Worm (Caenorhabditis elegans): ENCODE data around the gene tmem-120.

tmem-120 gene

ce11 chrIII:1508764-1509281 lies 9.0 kb downstream of the tmem-120 start (continued):
- TF ChIP-seq sptf-2 (GFP tag; optimal IDR thresholded peaks at IDR 0.05) (no peak), ztf-25 (GFP tag; IDR thresholded peaks at IDR 0.05) (no peak), nfya-2 (GFP tag; IDR thresholded peaks at IDR 0.05) (0 out of 2 replicates have a peak, but pooled peaks have one; percentile 28), Y53G8AR.9 (GFP tag; conservative IDR thresholded peaks at IDR 0.05) (no peak), K12H6.12 (tag; optimal IDR thresholded peaks at IDR 0.05) (no peak), die-1 (tag; optimal IDR thresholded peaks at IDR 0.05) (peak; percentile 9), Y67H2A.10 (GFP tag; conservative IDR thresholded peaks at IDR 0.05) (no peak; the same call in 1 of the 2 replicates), repo-1 (tag; optimal IDR thresholded peaks at IDR 0.05) (peak; percentile 52), lag-1 (GFP tag; IDR thresholded peaks at IDR 0.05) (no peak), aptf-3 (GFP tag; IDR thresholded peaks at IDR 0.05) (no peak), let-607 (tag; optimal IDR thresholded peaks at IDR 0.05) (no peak), lsl-1 (GFP tag; optimal IDR thresholded peaks at IDR 0.05) (peak; percentile 37), fkh-3 (tag; optimal IDR thresholded peaks at IDR 0.05) (no peak), K11D2.4 (GFP tag; IDR thresholded peaks at IDR 0.05) (no peak), ama-1 (optimal IDR thresholded peaks at IDR 0.05) (no peak), ama-1 (GFP tag; optimal IDR thresholded peaks at IDR 0.05) (no peak), nhr-80 (tag; optimal IDR thresholded peaks at IDR 0.05) (no peak), hmg-1.2 (GFP tag; IDR thresholded peaks at IDR 0.05) (no peak), T07F8.4 (tag; optimal IDR thresholded peaks at IDR 0.05) (no peak), ekl-4 (GFP tag; IDR thresholded peaks at IDR 0.05) (no peak), somi-1 (GFP tag; optimal IDR thresholded peaks at IDR 0.05) (no peak), snpc-4 (GFP tag; optimal IDR thresholded peaks at IDR 0.05) (no peak), snpc-4 (tag; optimal IDR thresholded peaks at IDR 0.05) (no peak), nfya-1 (tag; optimal IDR thresholded peaks at IDR 0.05; ENCODE audit: borderline replicate concordance, insufficient read depth) (no peak), zfh-2 (GFP tag; conservative IDR thresholded peaks at IDR 0.05) (no peak), ztf-22 (GFP tag; optimal IDR thresholded peaks at IDR 0.05) (no peak), Y56A3A.18 (GFP tag; IDR thresholded peaks at IDR 0.05) (0 out of 2 replicates have a peak, but pooled peaks have one; percentile 25), nhr-120 (GFP tag; IDR thresholded peaks at IDR 0.05) (no peak), F49E8.2 (tag; optimal IDR thresholded peaks at IDR 0.05; ENCODE audit: insufficient read depth) (no peak), madf-6 (GFP tag; IDR thresholded peaks at IDR 0.05) (peak; percentile 40), rec-8 (tag; optimal IDR thresholded peaks at IDR 0.05) (no peak), tbp1 (GFP tag; optimal IDR thresholded peaks at IDR 0.05) (no peak), ztf-28 (GFP tag; IDR thresholded peaks at IDR 0.05) (peak; percentile 65; the same call in 1 of the 2 replicates), egl-44 (GFP tag; IDR thresholded peaks at IDR 0.05) (no peak), B0035.1 (tag; optimal IDR thresholded peaks at IDR 0.05) (no peak), him-1 (tag; optimal IDR thresholded peaks at IDR 0.05) (peak; percentile 60), aptf-2 (GFP tag; conservative IDR thresholded peaks at IDR 0.05) (no peak), Y95B8A.8 (GFP tag; IDR thresholded peaks at IDR 0.05) (no peak), madf-10 (tag; optimal IDR thresholded peaks at IDR 0.05) (no peak), F10E7.11 (tag; optimal IDR thresholded peaks at IDR 0.05) (no peak), athp-1 (tag; optimal IDR thresholded peaks at IDR 0.05) (peak; percentile 61), bed-2 (GFP tag; IDR thresholded peaks at IDR 0.05) (no peak), dox-1 (GFP tag; IDR thresholded peaks at IDR 0.05) (no peak), B0336.3 (GFP tag; IDR thresholded peaks at IDR 0.05) (no peak), ceh-58 (GFP tag; IDR thresholded peaks at IDR 0.05) (no peak), ztf-26 (tag; optimal IDR thresholded peaks at IDR 0.05) (no peak), snpc-1.1 (tag; optimal IDR thresholded peaks at IDR 0.05; ENCODE audit: insufficient read depth) (no peak), lin-35 (GFP tag; optimal IDR thresholded peaks at IDR 0.05) (no peak), hsf-1 (GFP tag; IDR thresholded peaks at IDR 0.05) (no peak)
